Fruit fly (Drosophila melanogaster): ENCODE measurements around the gene CG13784.
A peak's percentile ranks its signal among the peaks of the same experiment; 100 is the strongest.

CG13784 gene

dm6 chr2L:7258105-7258504 lies 38.3 kb upstream of the CG13784 start (continued):
- TF ChIP-seq CG7987 (GFP tag; optimal IDR thresholded peaks at IDR 0.05) (peak; percentile 54), Aef1 (GFP tag; IDR thresholded peaks at IDR 0.05) (peak; percentile 20; the same call in 1 of the 3 replicates), Sin3A (optimal IDR thresholded peaks at IDR 0.05) (no peak), ap (GFP tag; IDR thresholded peaks at IDR 0.05) (no peak), Dref (GFP tag; IDR thresholded peaks at IDR 0.05) (no peak), Optix (GFP tag; IDR thresholded peaks at IDR 0.05) (0 out of 3 replicates have a peak, but pooled peaks have one; percentile 30), shn (GFP tag; optimal IDR thresholded peaks at IDR 0.05) (peak; percentile 29), CG7839 (tag; optimal IDR thresholded peaks at IDR 0.05) (peak; percentile 67), gem (tag; optimal IDR thresholded peaks at IDR 0.05) (peak; percentile 61), Chrac-16 (GFP tag; optimal IDR thresholded peaks at IDR 0.05) (peak; percentile 55), D (optimal IDR thresholded peaks at IDR 0.05) (no peak), D (GFP tag; optimal IDR thresholded peaks at IDR 0.05) (no peak), CG12299 (tag; optimal IDR thresholded peaks at IDR 0.05) (no peak), emc (GFP tag; optimal IDR thresholded peaks at IDR 0.05) (no peak), phol (tag; optimal IDR thresholded peaks at IDR 0.05) (peak; percentile 46), CG13775 (GFP tag; optimal IDR thresholded peaks at IDR 0.05) (no peak), gcm2 (GFP tag; optimal IDR thresholded peaks at IDR 0.05) (no peak), Doc3 (GFP tag; IDR thresholded peaks at IDR 0.05; ENCODE audit: partially characterized antibody) (no peak), Lpt (GFP tag; optimal IDR thresholded peaks at IDR 0.05) (no peak), CG2875 (GFP tag; optimal IDR thresholded peaks at IDR 0.05) (peak; percentile 7), CG12659 (GFP tag; optimal IDR thresholded peaks at IDR 0.05) (peak; percentile 24), sim (GFP tag; IDR thresholded peaks at IDR 0.05) (no peak), pros (GFP tag; optimal IDR thresholded peaks at IDR 0.05) (no peak), CG14014 (GFP tag; IDR thresholded peaks at IDR 0.05) (peak; percentile 57; the same call in 1 of the 2 replicates), CG13894 (tag; optimal IDR thresholded peaks at IDR 0.05) (no peak), CG15601 (tag; optimal IDR thresholded peaks at IDR 0.05) (peak; percentile 40), MESR4 (GFP tag; optimal IDR thresholded peaks at IDR 0.05) (no peak), dpn (GFP tag; optimal IDR thresholded peaks at IDR 0.05) (peak; percentile 62 to 66), CG4424 (GFP tag; optimal IDR thresholded peaks at IDR 0.05) (peak; percentile 54), Dip3 (GFP tag; optimal IDR thresholded peaks at IDR 0.05) (peak; percentile 1), CG2678 (tag; optimal IDR thresholded peaks at IDR 0.05) (peak; percentile 25), CG8944 (GFP tag; optimal IDR thresholded peaks at IDR 0.05) (peak; percentile 50), zen (tag; optimal IDR thresholded peaks at IDR 0.05) (peak; percentile 43), tup (GFP tag; optimal IDR thresholded peaks at IDR 0.05) (no peak), CoRest (tag; optimal IDR thresholded peaks at IDR 0.05) (peak; percentile 47), seq (GFP tag; IDR thresholded peaks at IDR 0.05) (no peak), trem (tag; optimal IDR thresholded peaks at IDR 0.05) (peak; percentile 17), stwl (tag; optimal IDR thresholded peaks at IDR 0.05) (peak; percentile 63), CG15269 (tag; optimal IDR thresholded peaks at IDR 0.05) (peak; percentile 53), TFAM (GFP tag; optimal IDR thresholded peaks at IDR 0.05) (no peak), tna (GFP tag; IDR thresholded peaks at IDR 0.05; ENCODE audit: partially characterized antibody) (no peak; the same call in 1 of the 2 replicates), CG1602 (GFP tag; optimal IDR thresholded peaks at IDR 0.05) (peak; percentile 59), CG10267 (tag; optimal IDR thresholded peaks at IDR 0.05) (peak; percentile 44), yki (optimal IDR thresholded peaks at IDR 0.05) (no peak), NfI (GFP tag; optimal IDR thresholded peaks at IDR 0.05) (peak; percentile 71), PHDP (tag; optimal IDR thresholded peaks at IDR 0.05) (peak; percentile 54), CG12155 (GFP tag; optimal IDR thresholded peaks at IDR 0.05) (peak; percentile 14), gce (GFP tag; IDR thresholded peaks at IDR 0.05) (no peak), HLH4C (GFP tag; IDR thresholded peaks at IDR 0.05; ENCODE audit: partially characterized antibody) (peak; percentile 17; the same call in 1 of the 3 replicates), esg (GFP tag; conservative IDR thresholded peaks at IDR 0.05) (no peak), HLHmδ (GFP tag; optimal IDR thresholded peaks at IDR 0.05) (no peak)

Data from whole organism, embryonic.